Fruit fly (Drosophila melanogaster): Measurements from ENCODE around the gene CG1440.

DNA sequence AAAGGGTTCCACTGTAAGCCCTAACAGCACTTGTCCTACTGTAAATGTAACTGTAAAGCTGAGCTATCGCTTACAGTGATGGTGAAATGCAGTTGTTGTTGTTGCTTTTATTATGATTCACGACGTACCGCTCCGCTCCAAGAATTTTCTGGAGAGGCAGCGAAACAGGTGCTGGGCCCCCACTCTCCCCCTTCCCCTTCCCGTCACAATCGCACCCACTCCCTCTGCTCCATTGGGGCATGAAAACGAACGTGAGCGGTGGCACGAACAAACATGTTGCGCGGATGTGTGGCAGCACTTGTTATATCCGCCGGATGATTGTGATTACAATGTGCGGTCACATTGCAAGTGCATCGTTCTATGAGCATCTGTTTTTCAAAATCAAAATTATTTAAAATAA is 17.3 kb upstream of the CG1440 start:
- no peak for TF ChIP-seq psq (optimal IDR thresholded peaks at IDR 0.05)
- TF ChIP-seq Myc (optimal IDR thresholded peaks at IDR 0.05): no peak
- TF ChIP-seq insv (optimal IDR thresholded peaks at IDR 0.05): no peak
